Fruit fly (Drosophila melanogaster): ENCODE data around the gene Ufd1.

Gene Ufd1

dm6 chr3L:11089805-11090440 lies 33.1 kb downstream of the Ufd1 start (continued):
- peak; percentile 3 for TF ChIP-seq CG16779 (tag; optimal IDR thresholded peaks at IDR 0.05)
- peak; percentile 79 for TF ChIP-seq CG8119 (GFP tag; IDR thresholded peaks at IDR 0.05)
- peak; percentile 61 for TF ChIP-seq vri (GFP tag; optimal IDR thresholded peaks at IDR 0.05)
- TF ChIP-seq fd85E (GFP tag; optimal IDR thresholded peaks at IDR 0.05): no peak
- peak; percentile 38 for TF ChIP-seq Ets96B (tag; optimal IDR thresholded peaks at IDR 0.05)
- peak; percentile 50 for TF ChIP-seq CG11762 (GFP tag; optimal IDR thresholded peaks at IDR 0.05; ENCODE audit: insufficient read depth)
- peak; percentile 55 for TF ChIP-seq CG3919 (GFP tag; optimal IDR thresholded peaks at IDR 0.05)
- no peak for TF ChIP-seq Blimp-1 (GFP tag; optimal IDR thresholded peaks at IDR 0.05)
- peak; percentile 68 for TF ChIP-seq CG8632 (GFP tag; optimal IDR thresholded peaks at IDR 0.05)
- TF ChIP-seq CG6808 (GFP tag; optimal IDR thresholded peaks at IDR 0.05): no peak
- no peak for TF ChIP-seq Hr38 (GFP tag; optimal IDR thresholded peaks at IDR 0.05)
- peak; percentile 12 for TF ChIP-seq CG7368 (GFP tag; optimal IDR thresholded peaks at IDR 0.05)
- TF ChIP-seq CG11902 (GFP tag; optimal IDR thresholded peaks at IDR 0.05): no peak
- peak; percentile 62 for TF ChIP-seq Hr39 (GFP tag; optimal IDR thresholded peaks at IDR 0.05)
- peak; percentile 15 for TF ChIP-seq spab (GFP tag; optimal IDR thresholded peaks at IDR 0.05)
- peak; percentile 32 for TF ChIP-seq CG10669 (GFP tag; optimal IDR thresholded peaks at IDR 0.05)
- peak; percentile 69 for TF ChIP-seq CG34406 (GFP tag; optimal IDR thresholded peaks at IDR 0.05)
- TF ChIP-seq acj6 (GFP tag; optimal IDR thresholded peaks at IDR 0.05): peak; percentile 62
- TF ChIP-seq achi (GFP tag; optimal IDR thresholded peaks at IDR 0.05): peak; percentile 77
- TF ChIP-seq topi (GFP tag; optimal IDR thresholded peaks at IDR 0.05): peak; percentile 75
- peak; percentile 88 for TF ChIP-seq svp (GFP tag)
- peak; percentile 61 for TF ChIP-seq CG10631 (GFP tag; optimal IDR thresholded peaks at IDR 0.05)
- TF ChIP-seq CG4318 (GFP tag; optimal IDR thresholded peaks at IDR 0.05): peak; percentile 77
- no peak for TF ChIP-seq CG8319 (GFP tag; optimal IDR thresholded peaks at IDR 0.05)
- TF ChIP-seq CG31627 (GFP tag; optimal IDR thresholded peaks at IDR 0.05): peak; percentile 54
- TF ChIP-seq CG6854 (GFP tag; optimal IDR thresholded peaks at IDR 0.05): no peak
- TF ChIP-seq Hr4 (GFP tag; optimal IDR thresholded peaks at IDR 0.05): peak; percentile 88

- TF ChIP-seq fkh (GFP tag; optimal IDR thresholded peaks at IDR 0.05) (peak; percentile 84), topi (GFP tag; optimal IDR thresholded peaks at IDR 0.05) (no peak)
Measured at dm6 chr3L:11085810-11086209, 37.2 kb downstream of the Ufd1 start.

- TF ChIP-seq Gug (GFP tag; IDR thresholded peaks at IDR 0.05): peak; percentile 99
- TF ChIP-seq Lpt (GFP tag; optimal IDR thresholded peaks at IDR 0.05): peak; percentile 99
- peak; percentile 96 for TF ChIP-seq CG3032 (tag; optimal IDR thresholded peaks at IDR 0.05)
- TF ChIP-seq vri (GFP tag; optimal IDR thresholded peaks at IDR 0.05): peak; percentile 63
- peak; percentile 98 for TF ChIP-seq OdsH (GFP tag; optimal IDR thresholded peaks at IDR 0.05)
- peak; percentile 94 for TF ChIP-seq CG34406 (GFP tag; optimal IDR thresholded peaks at IDR 0.05)
- peak; percentile 93 for TF ChIP-seq topi (GFP tag; optimal IDR thresholded peaks at IDR 0.05)
- peak; percentile 99 for TF ChIP-seq CG32006 (GFP tag; optimal IDR thresholded peaks at IDR 0.05)
- peak; percentile 83 for TF ChIP-seq fd85E (GFP tag; optimal IDR thresholded peaks at IDR 0.05)
- no peak for TF ChIP-seq svp (GFP tag)
- TF ChIP-seq eg (GFP tag; IDR thresholded peaks at IDR 0.05): peak; percentile 100
- TF ChIP-seq CG4318 (GFP tag; optimal IDR thresholded peaks at IDR 0.05): peak; percentile 96
- peak; percentile 93 for TF ChIP-seq CG1621 (tag; optimal IDR thresholded peaks at IDR 0.05)
- peak; percentile 99 for TF ChIP-seq Eip75B (GFP tag; optimal IDR thresholded peaks at IDR 0.05)
- peak; percentile 95 for TF ChIP-seq fkh (GFP tag; optimal IDR thresholded peaks at IDR 0.05)
- peak; percentile 99 for TF ChIP-seq net (GFP tag; optimal IDR thresholded peaks at IDR 0.05)
- peak; percentile 100 for TF ChIP-seq Eip78C (GFP tag)
- TF ChIP-seq Smox (GFP tag; optimal IDR thresholded peaks at IDR 0.05): no peak
- TF ChIP-seq Sox15 (GFP tag; optimal IDR thresholded peaks at IDR 0.05): peak; percentile 80
- TF ChIP-seq acj6 (GFP tag; optimal IDR thresholded peaks at IDR 0.05): peak; percentile 97
- TF ChIP-seq fd59A (GFP tag; optimal IDR thresholded peaks at IDR 0.05): peak; percentile 96
- peak; percentile 95 for TF ChIP-seq CG16779 (tag; optimal IDR thresholded peaks at IDR 0.05)
- peak; percentile 87 for TF ChIP-seq CG31627 (GFP tag; optimal IDR thresholded peaks at IDR 0.05)
- TF ChIP-seq Blimp-1 (GFP tag; optimal IDR thresholded peaks at IDR 0.05): peak; percentile 68
- peak; percentile 94 to 99 for TF ChIP-seq salr (GFP tag; optimal IDR thresholded peaks at IDR 0.05)
- TF ChIP-seq CG8119 (GFP tag; IDR thresholded peaks at IDR 0.05): peak; percentile 100
- TF ChIP-seq CG10669 (GFP tag; optimal IDR thresholded peaks at IDR 0.05): peak; percentile 96
- peak; percentile 98 for TF ChIP-seq pdm3 (GFP tag; optimal IDR thresholded peaks at IDR 0.05)
- no peak for TF ChIP-seq Hr39 (GFP tag; optimal IDR thresholded peaks at IDR 0.05)
- peak; percentile 83 for TF ChIP-seq CG11902 (GFP tag; optimal IDR thresholded peaks at IDR 0.05)
- peak; percentile 99 for TF ChIP-seq CG6163 (GFP tag; IDR thresholded peaks at IDR 0.05)
Measured at dm6 chr3L:11084557-11085231, 38.3 kb downstream of the Ufd1 start.

All from whole organism, prepupa.